Worm (Caenorhabditis elegans) whole organism, young adult: ENCODE results near the gene F52G3.8.

ENCODE experiments used
- C06A6.2 ChIP-seq: fragments of 200-800 bp; sonication (Bioruptor generic); conservative IDR thresholded peaks from 2 replicates; pipeline ENCODE4 v1.3.6; 2022; ENCODE audit warnings: missing genetic modification characterization, missing compliant biosample characterization
- C17E4.6 ChIP-seq: fragments of 200-800 bp; sonication (Bioruptor generic); IDR thresholded peaks from 2 replicates; pipeline ENCODE4 v1.3.6; 2022; ENCODE audit warnings: missing genetic modification reagents, missing genetic modification characterization, missing compliant biosample characterization
- D2030.7 ChIP-seq: fragments of 200-800 bp; sonication (Bioruptor generic); IDR thresholded peaks from 2 replicates; pipeline ENCODE4 v1.3.6; 2022; ENCODE audit warnings: missing genetic modification reagents, missing genetic modification characterization, missing compliant biosample characterization
- F10E7.11 ChIP-seq: sonication (generic microtip); optimal IDR thresholded peaks from 2 replicates; lab custom pipeline; 2017; ENCODE audit warnings: mild to moderate bottlenecking, missing genetic modification characterization, moderate library complexity, missing compliant biosample characterization
- F52B5.7 ChIP-seq: sonication (generic microtip); optimal IDR thresholded peaks from 2 replicates; lab custom pipeline; 2016; ENCODE audit warnings: mild to moderate bottlenecking, missing genetic modification characterization, missing compliant biosample characterization
- F57A8.1 ChIP-seq: fragments of 200-800 bp; sonication (Bioruptor generic); optimal IDR thresholded peaks from 2 replicates; lab custom pipeline; 2018; ENCODE audit warnings: mild to moderate bottlenecking, missing genetic modification characterization, moderate library complexity, missing compliant biosample characterization
- F57C9.4 ChIP-seq: sonication (generic microtip); optimal IDR thresholded peaks from 2 replicates; lab custom pipeline; 2017; ENCODE audit warnings: mild to moderate bottlenecking, missing genetic modification characterization, missing compliant biosample characterization
- T07F8.4 ChIP-seq: sonication (generic microtip); optimal IDR thresholded peaks from 2 replicates; lab custom pipeline; 2016; ENCODE audit warnings: mild to moderate bottlenecking, missing genetic modification characterization, moderate library complexity, missing compliant biosample characterization
- Y53G8AR.9 ChIP-seq: fragments of 200-800 bp; sonication (Bioruptor generic); conservative IDR thresholded peaks from 2 replicates; pipeline ENCODE4 v1.3.6; 2022; ENCODE audit warnings: missing genetic modification reagents, missing genetic modification characterization, missing compliant biosample characterization
- Y79H2A.3 ChIP-seq: fragments of 200-800 bp; sonication (Bioruptor generic); conservative IDR thresholded peaks from 2 replicates; pipeline ENCODE4 v1.3.6; 2022; ENCODE audit warnings: missing genetic modification reagents, missing genetic modification characterization, missing compliant biosample characterization
- Y95B8A.8 ChIP-seq: fragments of 200-800 bp; sonication (Bioruptor generic); IDR thresholded peaks from 2 replicates; pipeline ENCODE4 v1.3.6; 2022; ENCODE audit warnings: missing genetic modification reagents, missing genetic modification characterization, missing compliant biosample characterization
- akir-1 ChIP-seq: fragments of 200-800 bp; sonication (Bioruptor generic); optimal IDR thresholded peaks from 2 replicates; lab custom pipeline; 2018; ENCODE audit warnings: mild to moderate bottlenecking, missing genetic modification characterization, moderate library complexity, missing compliant biosample characterization
- ama-1 ChIP-seq, 3 experiments: fragments of 150-350 bp in 1 of 3; sonication (generic microtip) in 2 of 3; optimal IDR thresholded peaks; 2 replicates each; lab custom pipeline; 2014 to 2018; ENCODE audit warnings: missing biosample characterization in 2 of 3, missing genetic modification characterization in 2 of 3, missing genetic modification reagents in 2 of 3
- aptf-3 ChIP-seq: fragments of 200-800 bp; sonication (Bioruptor generic); IDR thresholded peaks from 2 replicates; pipeline ENCODE4 v1.3.6; 2022; ENCODE audit warnings: missing genetic modification characterization, missing compliant biosample characterization
- attf-3 ChIP-seq: fragments of 200-800 bp; sonication (Bioruptor generic); conservative IDR thresholded peaks from 2 replicates; pipeline ENCODE4 v1.3.6; 2022; ENCODE audit warnings: missing genetic modification reagents, missing genetic modification characterization, missing compliant biosample characterization
- bed-1 ChIP-seq: fragments of 200-800 bp; sonication (Bioruptor generic); IDR thresholded peaks from 2 replicates; pipeline ENCODE4 v1.3.6; 2022; ENCODE audit warnings: missing genetic modification reagents, missing genetic modification characterization, missing compliant biosample characterization
- cebp-1 ChIP-seq, 2 experiments: fragments of 200-800 bp in 1 of 2; sonication (Bioruptor generic) in 1 of 2; sonication (generic microtip) in 1 of 2; IDR thresholded peaks in 1 of 2; optimal IDR thresholded peaks in 1 of 2; 2 replicates each; pipeline versions ENCODE4 v1.3.6 to Lab custom; 2017 to 2022; ENCODE audit warnings: missing compliant biosample characterization in 2 of 2, missing genetic modification characterization in 2 of 2, mild to moderate bottlenecking in 1 of 2, missing genetic modification reagents in 1 of 2, moderate library complexity in 1 of 2
- cebp-2 ChIP-seq: fragments of 200-800 bp; sonication (Bioruptor generic); IDR thresholded peaks from 2 replicates; pipeline ENCODE4 v1.3.6; 2022; ENCODE audit warnings: missing genetic modification characterization, missing compliant biosample characterization
- ceh-40 ChIP-seq: fragments of 200-800 bp; sonication (Bioruptor generic); IDR thresholded peaks from 2 replicates; pipeline ENCODE4 v1.3.6; 2022; ENCODE audit warnings: missing genetic modification characterization, missing compliant biosample characterization
- ceh-58 ChIP-seq: fragments of 200-800 bp; sonication (Bioruptor generic); IDR thresholded peaks from 2 replicates; pipeline ENCODE4 v1.3.6; 2022; ENCODE audit warnings: missing genetic modification characterization, missing compliant biosample characterization
- ceh-79 ChIP-seq: sonication (generic microtip); optimal IDR thresholded peaks from 2 replicates; lab custom pipeline; 2017; ENCODE audit warnings: mild to moderate bottlenecking, missing genetic modification characterization, missing compliant biosample characterization
- ceh-91 ChIP-seq: fragments of 200-800 bp; sonication (Bioruptor generic); IDR thresholded peaks from 2 replicates; pipeline ENCODE4 v1.3.6; 2022; ENCODE audit warnings: missing genetic modification reagents, missing genetic modification characterization, missing compliant biosample characterization
- dpff-1 ChIP-seq: sonication (generic microtip); optimal IDR thresholded peaks from 2 replicates; lab custom pipeline; 2017; ENCODE audit warnings: mild to moderate bottlenecking, missing genetic modification characterization, missing compliant biosample characterization
- dpl-1 ChIP-seq: fragments of 150-350 bp; optimal IDR thresholded peaks from 2 replicates; lab custom pipeline; 2014; ENCODE audit warnings: missing biosample characterization, missing genetic modification reagents, missing genetic modification characterization
- egl-44 ChIP-seq: fragments of 200-800 bp; sonication (Bioruptor generic); IDR thresholded peaks from 2 replicates; pipeline ENCODE4 v1.3.6; 2022; ENCODE audit warnings: missing genetic modification reagents, missing genetic modification characterization, missing compliant biosample characterization
- egrh-3 ChIP-seq: fragments of 200-800 bp; sonication (Bioruptor generic); IDR thresholded peaks from 2 replicates; pipeline ENCODE4 v1.3.6; 2022; ENCODE audit warnings: missing genetic modification reagents, missing genetic modification characterization, missing compliant biosample characterization
- ekl-4 ChIP-seq: fragments of 200-800 bp; sonication (Bioruptor generic); IDR thresholded peaks from 2 replicates; pipeline ENCODE4 v1.3.6; 2022; ENCODE audit warnings: missing genetic modification reagents, missing genetic modification characterization, missing compliant biosample characterization
- hlh-26 ChIP-seq: fragments of 200-800 bp; sonication (Bioruptor generic); conservative IDR thresholded peaks from 2 replicates; pipeline ENCODE4 v1.3.6; 2022; ENCODE audit warnings: missing genetic modification reagents, missing genetic modification characterization, missing compliant biosample characterization
- hmg-1.2 ChIP-seq: fragments of 200-800 bp; sonication (Bioruptor generic); IDR thresholded peaks from 2 replicates; pipeline ENCODE4 v1.3.6; 2022; ENCODE audit warnings: missing genetic modification reagents, missing genetic modification characterization, missing compliant biosample characterization
- lag-1 ChIP-seq: fragments of 200-800 bp; sonication (Bioruptor generic); IDR thresholded peaks from 2 replicates; pipeline ENCODE4 v1.3.6; 2022; ENCODE audit warnings: missing genetic modification reagents, missing genetic modification characterization, missing compliant biosample characterization
- lin-26 ChIP-seq: fragments of 200-800 bp; sonication (Bioruptor generic); IDR thresholded peaks from 2 replicates; pipeline ENCODE4 v1.3.6; 2022; ENCODE audit warnings: missing genetic modification reagents, missing genetic modification characterization, missing compliant biosample characterization
- lin-40 ChIP-seq: sonication (generic microtip); optimal IDR thresholded peaks from 2 replicates; lab custom pipeline; 2016; ENCODE audit warnings: missing genetic modification characterization, mild to moderate bottlenecking, missing compliant biosample characterization, missing genotype, missing genetic modification reagents
- madf-3 ChIP-seq: fragments of 200-800 bp; sonication (Bioruptor generic); IDR thresholded peaks from 2 replicates; pipeline ENCODE4 v1.3.6; 2022; ENCODE audit warnings: missing genetic modification reagents, missing genetic modification characterization, missing compliant biosample characterization
- madf-6 ChIP-seq: fragments of 200-800 bp; sonication (Bioruptor generic); IDR thresholded peaks from 2 replicates; pipeline ENCODE4 v1.3.6; 2022; ENCODE audit warnings: missing genetic modification reagents, missing genetic modification characterization, missing compliant biosample characterization
- mcd-1 ChIP-seq: fragments of 200-800 bp; sonication (Bioruptor generic); IDR thresholded peaks from 2 replicates; pipeline ENCODE4 v1.3.6; 2022; ENCODE audit warnings: missing genetic modification reagents, missing genetic modification characterization, missing compliant biosample characterization
- nfya-2 ChIP-seq: fragments of 200-800 bp; sonication (Bioruptor generic); IDR thresholded peaks from 2 replicates; pipeline ENCODE4 v1.3.6; 2022; ENCODE audit warnings: missing genetic modification reagents, missing genetic modification characterization, missing compliant biosample characterization
- nfyb-1 ChIP-seq: fragments of 200-800 bp; sonication (Bioruptor generic); IDR thresholded peaks from 2 replicates; pipeline ENCODE4 v1.3.6; 2022; ENCODE audit warnings: missing genetic modification reagents, missing genetic modification characterization, missing compliant biosample characterization
- pbrm-1 ChIP-seq: fragments of 200-800 bp; sonication (Bioruptor generic); IDR thresholded peaks from 2 replicates; pipeline ENCODE4 v1.3.6; 2022; ENCODE audit warnings: missing genetic modification reagents, missing genetic modification characterization, missing compliant biosample characterization
- unc-62 ChIP-seq: fragments of 150-350 bp; optimal IDR thresholded peaks from 2 replicates; lab custom pipeline; 2014; ENCODE audit warnings: missing biosample characterization, missing genetic modification reagents, missing genetic modification characterization
- zim-3 ChIP-seq: sonication (generic microtip); optimal IDR thresholded peaks from 2 replicates; lab custom pipeline; 2017; ENCODE audit warnings: mild to moderate bottlenecking, missing genetic modification characterization, moderate library complexity, missing compliant biosample characterization
- ztf-25 ChIP-seq: fragments of 200-800 bp; sonication (Bioruptor generic); IDR thresholded peaks from 2 replicates; pipeline ENCODE4 v1.3.6; 2022; ENCODE audit warnings: missing genetic modification reagents, missing genetic modification characterization, missing compliant biosample characterization

Gene F52G3.8

DNA sequence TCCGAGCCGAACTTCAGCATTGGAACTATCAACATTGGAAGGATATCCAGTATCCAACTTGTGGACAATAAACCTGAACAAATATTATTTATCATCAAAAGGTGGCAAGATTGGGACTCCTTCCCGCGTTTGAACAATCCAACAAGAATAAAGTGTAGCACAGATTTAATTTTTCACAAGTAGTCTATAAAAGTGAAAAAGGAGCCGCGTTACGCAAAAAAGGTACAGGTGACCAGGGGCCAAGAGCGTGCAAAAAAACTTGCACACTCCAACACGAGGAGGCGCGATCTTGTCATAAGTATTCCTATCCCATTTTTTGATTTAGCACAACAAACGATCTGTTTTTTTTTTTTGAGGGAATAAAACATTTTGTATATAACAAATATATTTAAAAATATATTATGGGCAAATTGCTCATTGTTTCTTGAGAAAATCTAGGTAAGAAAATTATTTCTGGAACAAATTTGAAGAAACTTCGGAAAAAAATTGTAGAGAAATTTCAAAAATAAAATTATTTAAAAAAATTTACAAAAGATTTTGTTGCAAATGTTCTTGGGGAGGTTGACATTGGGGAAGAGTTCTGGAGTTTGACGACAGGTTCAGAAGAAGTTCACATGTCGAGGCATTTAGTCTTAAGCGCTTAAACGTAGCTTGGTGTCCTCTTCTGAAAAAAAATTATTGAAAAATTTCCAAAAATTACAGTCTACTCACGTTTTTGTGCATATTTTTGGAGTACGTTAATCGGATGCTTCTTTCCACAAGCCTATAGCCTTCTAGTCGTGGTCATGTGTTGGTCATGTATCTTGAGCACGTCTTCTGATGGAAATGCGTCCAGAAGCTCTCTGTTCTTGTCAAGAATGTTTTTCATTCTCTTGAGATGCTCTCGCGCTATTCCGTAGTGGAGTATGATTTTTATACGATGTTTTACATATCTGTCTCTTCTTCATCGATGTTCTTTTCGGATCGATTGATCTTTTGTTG, 8.5 kb downstream of the F52G3.8 start (continued):
- TF ChIP-seq bed-1 (GFP tag; lab: Robert Waterston, UW) (0 out of 2 replicates have a peak, but pooled peaks have one; percentile 60), nfya-2 (GFP tag; lab: Robert Waterston, UW) (no peak), ceh-91 (no peak), ama-1 (optimal IDR thresholded peaks at IDR 0.05; lab: Kevin White, UChicago) (peak; percentile 85), ama-1 (GFP tag; optimal IDR thresholded peaks at IDR 0.05; lab: Kevin White, UChicago) (peak in 1 of 2 experiments; percentile 69), F57A8.1 (no peak), F10E7.11 (peak; percentile 9), lin-40 (tag; lab: Kevin White, UChicago) (no peak), C17E4.6 (no peak), hlh-26 (GFP tag; lab: Robert Waterston, UW) (no peak), nfyb-1 (peak; percentile 43; the same call in 1 of the 2 replicates), pbrm-1 (0 out of 2 replicates have a peak, but pooled peaks have one; percentile 1), zim-3 (tag; lab: Kevin White, UChicago) (peak; percentile 24), unc-62 (GFP tag; lab: Kevin White, UChicago) (no peak), T07F8.4 (no peak), ztf-25 (GFP tag; lab: Robert Waterston, UW) (0 out of 2 replicates have a peak, but pooled peaks have one; percentile 39), mcd-1 (no peak), lag-1 (no peak), akir-1 (GFP tag; lab: Kevin White, UChicago) (no peak), cebp-1 (GFP tag; IDR thresholded peaks at IDR 0.05; lab: Robert Waterston, UW) (no peak), cebp-1 (tag; optimal IDR thresholded peaks at IDR 0.05; lab: Kevin White, UChicago) (peak; percentile 22), egrh-3 (GFP tag; lab: Robert Waterston, UW) (no peak)

DNA sequence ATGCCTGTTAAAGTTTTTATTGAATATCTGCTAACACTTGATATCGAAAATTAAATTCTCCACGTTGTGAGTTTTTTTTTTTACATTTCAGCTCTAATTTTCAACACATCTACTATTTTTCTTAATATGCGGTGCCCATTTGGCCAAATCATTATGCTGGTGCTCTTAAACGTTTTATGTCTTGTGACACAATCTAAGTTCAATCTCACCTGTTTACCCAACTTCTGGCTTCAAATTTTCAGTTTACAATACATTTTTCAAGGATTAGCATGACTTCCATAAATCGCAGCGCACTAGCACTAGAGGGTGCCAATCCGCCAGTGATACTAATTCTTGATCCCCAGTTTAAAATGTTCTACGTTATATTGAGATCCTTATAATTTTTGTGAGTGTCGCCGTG, 10.4 kb downstream of the F52G3.8 start:
- TF ChIP-seq F57C9.4 (no peak), dpff-1 (tag; lab: Kevin White, UChicago) (no peak), cebp-2 (no peak), ceh-79 (tag; lab: Kevin White, UChicago) (no peak), F52B5.7 (tag; lab: Kevin White, UChicago) (no peak), ceh-40 (GFP tag; lab: Robert Waterston, UW) (no peak), C06A6.2 (GFP tag; lab: Robert Waterston, UW) (no peak), attf-3 (GFP tag; lab: Robert Waterston, UW) (no peak), dpl-1 (no peak)
- TF ChIP-seq, all 124 proteins: peak for 0

DNA sequence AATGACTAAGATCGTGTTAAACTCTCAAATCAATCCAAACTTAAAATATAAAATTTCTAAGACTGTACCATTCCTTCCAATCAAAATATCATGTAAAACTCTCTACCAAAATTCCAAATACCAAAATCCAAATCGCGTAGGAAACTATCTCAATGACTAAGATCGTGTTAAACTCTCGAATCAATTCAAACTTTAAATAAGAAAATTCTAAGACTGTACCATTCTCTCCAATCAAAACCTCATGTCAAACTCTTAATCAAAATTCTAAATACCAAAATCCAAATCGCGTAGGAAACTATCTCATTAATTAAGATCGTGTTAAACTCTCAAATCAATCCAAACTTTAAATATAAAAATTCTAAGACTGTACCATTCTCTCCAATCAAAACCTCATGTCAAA, 14.8 kb downstream of the F52G3.8 start:
- TF ChIP-seq ceh-58, result 0 out of 2 replicates have a peak, but pooled peaks have one; percentile 23

DNA sequence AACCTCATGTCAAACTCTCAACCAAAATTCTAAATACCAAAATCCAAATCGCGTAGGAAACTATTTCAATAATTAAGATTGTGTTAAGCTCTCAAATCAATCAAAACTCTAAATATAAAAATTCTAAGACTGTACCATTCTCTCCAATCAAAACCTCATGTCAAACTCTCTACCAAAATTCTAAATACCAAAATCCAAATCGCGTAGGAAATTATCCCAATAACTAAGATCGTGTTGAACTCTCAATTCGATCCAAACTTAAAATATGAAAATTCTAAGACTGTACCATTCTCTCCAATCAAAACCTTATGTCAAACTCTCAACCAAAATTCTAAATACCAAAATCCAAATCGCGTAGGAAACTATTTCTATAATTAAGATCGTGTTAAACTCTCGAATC, 20.4 kb downstream of the F52G3.8 start:
- peak; percentile 80 for TF ChIP-seq Y53G8AR.9 (GFP tag; lab: Robert Waterston, UW)
- TF ChIP-seq pbrm-1, result peak; percentile 81
- peak; percentile 28; the same call in 1 of the 2 replicates for TF ChIP-seq hmg-1.2 (GFP tag; lab: Robert Waterston, UW)
- TF ChIP-seq aptf-3 (GFP tag; lab: Robert Waterston, UW), result 0 out of 2 replicates have a peak, but pooled peaks have one; percentile 52
- peak; percentile 61; the same call in 1 of the 2 replicates for TF ChIP-seq egl-44
- peak; percentile 75; the same call in 1 of the 2 replicates for TF ChIP-seq Y79H2A.3 (GFP tag; lab: Robert Waterston, UW)
- TF ChIP-seq ceh-91, result peak; percentile 30; the same call in 1 of the 2 replicates
- TF ChIP-seq attf-3 (GFP tag; lab: Robert Waterston, UW), result 0 out of 2 replicates have a peak, but pooled peaks have one; percentile 27
- TF ChIP-seq cebp-2, result peak; percentile 67; the same call in 1 of the 2 replicates
- peak; percentile 75 for TF ChIP-seq lin-26 (GFP tag; lab: Robert Waterston, UW)
- TF ChIP-seq Y95B8A.8 (GFP tag; lab: Robert Waterston, UW), result peak; percentile 60; the same call in 1 of the 2 replicates
- TF ChIP-seq madf-6 (GFP tag; lab: Robert Waterston, UW), result peak; percentile 54
- TF ChIP-seq nfyb-1, result peak; percentile 88
- peak; percentile 18; the same call in 1 of the 2 replicates for TF ChIP-seq D2030.7
- TF ChIP-seq ekl-4, result peak; percentile 58; the same call in 1 of the 2 replicates
- peak; percentile 88 for TF ChIP-seq madf-3 (GFP tag; lab: Robert Waterston, UW)
